Worm (Caenorhabditis elegans) whole organism, L3 larva: Measurements from ENCODE around the gene arrd-18.

ENCODE experiments used
- R02D3.7 ChIP-seq: fragments of 150-350 bp; optimal IDR thresholded peaks from 2 replicates; lab custom pipeline; 2014; ENCODE audit warnings: missing biosample characterization, missing genetic modification characterization
- aly-2 ChIP-seq: fragments of 150-350 bp; optimal IDR thresholded peaks from 2 replicates; lab custom pipeline; 2014; ENCODE audit warnings: missing biosample characterization, missing genetic modification characterization
- ceh-16 ChIP-seq: sonication (generic microtip); optimal IDR thresholded peaks from 2 replicates; lab custom pipeline; 2017; ENCODE audit warnings: missing biosample characterization, missing genetic modification characterization
- ceh-28 ChIP-seq: fragments of 150-350 bp; optimal IDR thresholded peaks from 2 replicates; lab custom pipeline; 2014; ENCODE audit warnings: missing biosample characterization, missing genetic modification reagents, missing genetic modification characterization
- ceh-9 ChIP-seq: sonication (generic microtip); optimal IDR thresholded peaks from 2 replicates; lab custom pipeline; 2018; ENCODE audit warnings: missing biosample characterization, missing genetic modification characterization
- daf-12 ChIP-seq: fragments of 150-350 bp; optimal IDR thresholded peaks from 2 replicates; lab custom pipeline; 2014; ENCODE audit warnings: missing biosample characterization, missing genetic modification reagents, missing genetic modification characterization
- egl-27 ChIP-seq: sonication (generic microtip); optimal IDR thresholded peaks from 4 replicates; lab custom pipeline; 2017; ENCODE audit warnings: missing biosample characterization, missing genetic modification reagents, missing genetic modification characterization
- egl-5 ChIP-seq: fragments of 150-350 bp; optimal IDR thresholded peaks from 2 replicates; lab custom pipeline; 2017; ENCODE audit warnings: missing biosample characterization, missing genetic modification reagents, missing genetic modification characterization, inconsistent platforms
- elt-2 ChIP-seq: sonication (generic microtip); optimal IDR thresholded peaks from 2 replicates; lab custom pipeline; 2016; ENCODE audit warnings: missing genetic modification reagents, mild to moderate bottlenecking, missing genetic modification characterization, missing compliant biosample characterization
- eor-1 ChIP-seq, 2 experiments: fragments of 150-350 bp; optimal IDR thresholded peaks; 2 replicates each; lab custom pipeline; 2014 to 2018; ENCODE audit warnings: missing biosample characterization in 2 of 2, missing genetic modification characterization in 2 of 2
- fkh-10 ChIP-seq: sonication (generic microtip); optimal IDR thresholded peaks from 2 replicates; lab custom pipeline; 2017; ENCODE audit warnings: missing biosample characterization, missing genetic modification reagents, missing genetic modification characterization
- fkh-2 ChIP-seq: fragments of 150-350 bp; optimal IDR thresholded peaks from 2 replicates; lab custom pipeline; 2014; ENCODE audit warnings: missing biosample characterization, missing genetic modification reagents, missing genetic modification characterization
- fos-1 ChIP-seq: fragments of 150-350 bp; optimal IDR thresholded peaks from 2 replicates; lab custom pipeline; 2014; ENCODE audit warnings: missing biosample characterization, missing genetic modification characterization
- hmg-11 ChIP-seq: sonication (generic microtip); optimal IDR thresholded peaks from 2 replicates; lab custom pipeline; 2016; ENCODE audit warnings: missing genetic modification characterization, missing compliant biosample characterization
- jun-1 ChIP-seq: fragments of 150-350 bp; optimal IDR thresholded peaks from 2 replicates; lab custom pipeline; 2014; ENCODE audit warnings: missing biosample characterization, missing genetic modification reagents, missing genetic modification characterization
- lin-15B ChIP-seq: fragments of 150-350 bp; optimal IDR thresholded peaks from 2 replicates; lab custom pipeline; 2014; ENCODE audit warnings: missing biosample characterization, missing genetic modification characterization
- lin-39 ChIP-seq: fragments of 150-350 bp; optimal IDR thresholded peaks from 2 replicates; lab custom pipeline; 2018; ENCODE audit warnings: missing biosample characterization, missing genetic modification reagents, missing genetic modification characterization
- lsy-12 ChIP-seq: sonication (generic microtip); optimal IDR thresholded peaks from 2 replicates; lab custom pipeline; 2016; ENCODE audit warnings: mild to moderate bottlenecking, missing genetic modification characterization, missing compliant biosample characterization
- mdl-1 ChIP-seq: fragments of 150-350 bp; optimal IDR thresholded peaks from 2 replicates; lab custom pipeline; 2014; ENCODE audit warnings: missing biosample characterization, missing genetic modification characterization
- mml-1 ChIP-seq: fragments of 150-350 bp; sonication (generic microtip); optimal IDR thresholded peaks from 3 replicates; lab custom pipeline; 2014; ENCODE audit warnings: missing biosample characterization, missing genetic modification characterization
- nhr-12 ChIP-seq: fragments of 150-350 bp; optimal IDR thresholded peaks from 2 replicates; lab custom pipeline; 2014; ENCODE audit warnings: missing biosample characterization, missing genetic modification characterization
- nhr-25 ChIP-seq: sonication (generic microtip); optimal IDR thresholded peaks from 2 replicates; lab custom pipeline; 2017; ENCODE audit warnings: missing biosample characterization, missing genetic modification characterization
- nhr-28 ChIP-seq: fragments of 150-350 bp; optimal IDR thresholded peaks from 2 replicates; lab custom pipeline; 2014; ENCODE audit warnings: missing biosample characterization, missing genetic modification characterization
- nhr-67 ChIP-seq: fragments of 150-350 bp; optimal IDR thresholded peaks from 2 replicates; lab custom pipeline; 2014; ENCODE audit warnings: missing biosample characterization, missing genetic modification characterization
- nhr-76 ChIP-seq: fragments of 150-350 bp; sonication (generic microtip); optimal IDR thresholded peaks from 5 replicates; lab custom pipeline; 2014; ENCODE audit warnings: missing biosample characterization, missing genetic modification characterization
- nhr-77 ChIP-seq: fragments of 150-350 bp; optimal IDR thresholded peaks from 2 replicates; lab custom pipeline; 2014; ENCODE audit warnings: missing biosample characterization, missing genetic modification characterization
- sea-2 ChIP-seq: fragments of 150-350 bp; sonication (generic microtip); optimal IDR thresholded peaks from 4 replicates; lab custom pipeline; 2014; ENCODE audit warnings: missing biosample characterization, missing genetic modification reagents, missing genetic modification characterization
- snpc-4 ChIP-seq: fragments of 150-350 bp; optimal IDR thresholded peaks from 2 replicates; lab custom pipeline; 2014; ENCODE audit warnings: missing biosample characterization, missing genetic modification characterization
- tbx-2 ChIP-seq: sonication (generic microtip); optimal IDR thresholded peaks from 2 replicates; lab custom pipeline; 2016; ENCODE audit warnings: mild to moderate bottlenecking, missing genetic modification characterization, missing compliant biosample characterization
- unc-62 ChIP-seq: fragments of 150-350 bp; sonication (generic microtip); optimal IDR thresholded peaks from 4 replicates; lab custom pipeline; 2014; ENCODE audit warnings: missing biosample characterization, missing genetic modification reagents, missing genetic modification characterization
- ztf-11 ChIP-seq: fragments of 150-350 bp; optimal IDR thresholded peaks from 2 replicates; lab custom pipeline; 2014; ENCODE audit warnings: missing biosample characterization, missing genetic modification characterization

The arrd-18 gene

DNA sequence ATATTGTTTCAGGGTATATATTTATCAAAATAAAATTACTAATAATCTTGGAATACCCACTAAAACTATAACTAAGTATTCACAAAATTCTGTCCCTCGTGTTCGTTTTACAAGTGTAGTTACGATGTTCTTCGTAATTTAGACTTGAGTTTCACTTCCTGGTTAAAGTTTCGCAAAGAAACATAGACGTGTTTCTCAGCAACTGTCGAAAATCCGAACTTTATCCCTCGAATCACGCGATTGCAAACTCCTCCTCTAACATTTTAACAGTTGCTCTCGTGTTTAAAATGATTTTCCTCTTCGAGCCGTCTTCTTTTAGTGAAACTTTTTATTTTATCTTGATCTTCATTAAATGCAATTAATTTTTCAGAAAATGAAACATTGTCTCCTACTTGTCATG is 31.9 kb downstream of the arrd-18 start, which contains the start of gene T28A11.2:
Gene T28A11.2 (plus strand): TSS at position 371 of the 400 bp plus-strand sequence.
- TF ChIP-seq daf-12 (tag; lab: Kevin White, UChicago), result no peak
- TF ChIP-seq fos-1 (tag; lab: Kevin White, UChicago), result no peak
- no peak for TF ChIP-seq lin-15B (tag; lab: Kevin White, UChicago)

DNA sequence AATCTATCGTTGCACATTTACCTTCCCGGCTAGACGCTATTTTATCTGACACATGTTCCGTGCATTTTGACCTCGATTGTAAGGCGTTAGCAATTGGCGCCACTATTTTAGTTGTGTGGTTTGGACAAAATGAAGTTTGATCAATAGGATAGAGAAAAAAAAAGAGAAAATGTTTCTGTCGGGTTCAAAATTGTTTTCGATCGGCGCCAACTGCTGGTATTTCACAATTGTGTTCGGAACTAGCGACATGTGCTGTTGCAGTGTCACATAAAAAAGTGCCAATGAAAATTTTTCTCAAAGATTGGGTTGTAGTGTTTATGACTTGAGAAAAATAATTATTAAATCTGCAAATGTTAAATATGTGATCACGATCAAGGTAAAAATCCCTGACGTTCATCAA is 32.8 kb downstream of the arrd-18 start:
- TF ChIP-seq egl-5 (peak; percentile 26), ceh-28 (tag; lab: Kevin White, UChicago) (no peak)

DNA sequence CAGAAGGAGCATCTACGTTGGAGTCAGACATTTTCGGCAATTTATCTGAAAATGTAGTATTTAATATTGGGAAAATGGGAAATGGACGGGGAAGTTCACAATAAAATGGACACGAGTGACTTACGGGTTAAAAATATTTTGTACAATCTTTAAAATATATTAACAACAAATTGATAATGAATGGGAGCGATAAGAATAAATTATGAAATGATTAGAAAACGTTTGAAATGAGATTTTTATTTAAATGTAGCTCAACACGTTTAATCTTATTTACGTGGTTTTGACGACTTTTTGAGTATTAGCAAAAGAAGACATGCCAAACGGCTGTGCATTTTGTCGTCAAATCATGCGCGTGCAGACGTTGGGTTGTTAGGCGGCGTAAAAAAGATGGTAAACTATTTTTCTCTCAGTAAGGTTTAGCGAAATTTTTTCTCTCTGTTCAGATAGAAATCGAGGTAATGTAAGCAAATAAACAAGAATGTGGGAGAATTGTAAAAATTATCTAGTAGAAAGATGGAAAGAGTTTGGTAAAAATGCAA is 33.7 kb downstream of the arrd-18 start, which contains the start of gene fbxa-64:
Gene fbxa-64 (minus strand): TSS at position 51 of the 539 bp plus-strand sequence.
- TF ChIP-seq fkh-10 (no peak), hmg-11 (tag; lab: Kevin White, UChicago) (peak; percentile 29), sea-2 (GFP tag; lab: Kevin White, UChicago) (no peak)

- peak; percentile 26 for TF ChIP-seq egl-5
- no peak for TF ChIP-seq ztf-11
- TF ChIP-seq lin-39 (tag; lab: Kevin White, UChicago), result peak; percentile 32
Observed at ce11 chrV:3276184-3276583, 35.7 kb downstream of the arrd-18 start.

- TF ChIP-seq lsy-12 (no peak), nhr-77 (tag; lab: Kevin White, UChicago) (no peak), unc-62 (GFP tag; lab: Kevin White, UChicago) (no peak), tbx-2 (no peak), elt-2 (tag; lab: Kevin White, UChicago) (no peak), egl-5 (no peak), nhr-76 (no peak), nhr-25 (tag; lab: Kevin White, UChicago) (no peak), fkh-10 (no peak), nhr-67 (tag; lab: Kevin White, UChicago) (no peak)
Observed at ce11 chrV:3275033-3275432, 36.9 kb downstream of the arrd-18 start, which contains the start of gene T28A11.3. Gene T28A11.3, plus strand, starts transcription at chrV:3275333.

- TF ChIP-seq ceh-28 (tag; lab: Kevin White, UChicago), result no peak
- no peak for TF ChIP-seq lin-15B (tag; lab: Kevin White, UChicago)
- TF ChIP-seq aly-2 (tag; lab: Kevin White, UChicago), result no peak
- no peak for TF ChIP-seq tbx-2
- TF ChIP-seq jun-1, result no peak
- TF ChIP-seq R02D3.7, result no peak
- no peak for TF ChIP-seq nhr-12 (tag; lab: Kevin White, UChicago)
- TF ChIP-seq mml-1, result no peak
- TF ChIP-seq egl-27 (tag; lab: Kevin White, UChicago), result no peak
- TF ChIP-seq snpc-4 (tag; lab: Kevin White, UChicago), result no peak
Observed at ce11 chrV:3273577-3274100, 38.3 kb downstream of the arrd-18 start, which contains the start of gene T28A11.4. Gene T28A11.4, plus strand, starts transcription at chrV:3274050.

- TF ChIP-seq nhr-28 (tag; lab: Kevin White, UChicago) (no peak), fkh-2 (no peak), nhr-25 (tag; lab: Kevin White, UChicago) (no peak), eor-1 (tag; optimal IDR thresholded peaks at IDR 0.05; lab: Kevin White, UChicago) (no peak), ceh-28 (tag; lab: Kevin White, UChicago) (no peak), unc-62 (GFP tag; lab: Kevin White, UChicago) (no peak), lin-39 (tag; lab: Kevin White, UChicago) (no peak), nhr-76 (no peak), hmg-11 (tag; lab: Kevin White, UChicago) (no peak), ztf-11 (no peak), mdl-1 (tag; lab: Kevin White, UChicago) (no peak), ceh-16 (tag; lab: Kevin White, UChicago) (no peak), lin-15B (tag; lab: Kevin White, UChicago) (no peak), ceh-9 (tag; lab: Kevin White, UChicago) (no peak), egl-27 (tag; lab: Kevin White, UChicago) (no peak), tbx-2 (no peak), nhr-77 (tag; lab: Kevin White, UChicago) (no peak)
Observed at ce11 chrV:3273156-3273555, 38.8 kb downstream of the arrd-18 start, which contains the start of gene T28A11.20. Gene T28A11.20, minus strand, starts transcription at chrV:3273256.
